Worm (Caenorhabditis elegans) whole organism, L2 larva: ENCODE results near the gene hizr-1.

Experiments used
- aly-2 ChIP-seq: fragments of 150-350 bp; optimal IDR thresholded peaks from 2 replicates; lab custom pipeline; 2014; ENCODE audit warnings: missing biosample characterization, missing genetic modification characterization
- ama-1 ChIP-seq: fragments of 150-350 bp; optimal IDR thresholded peaks from 2 replicates; lab custom pipeline; 2018; ENCODE audit warnings: inconsistent platforms
- elt-3 ChIP-seq: sonication (generic microtip); optimal IDR thresholded peaks from 2 replicates; lab custom pipeline; 2017; ENCODE audit warnings: missing biosample characterization, missing genetic modification characterization
- fos-1 ChIP-seq: fragments of 150-350 bp; optimal IDR thresholded peaks from 2 replicates; lab custom pipeline; 2014; ENCODE audit warnings: missing biosample characterization, missing genetic modification characterization
- lin-13 ChIP-seq: fragments of 150-350 bp; optimal IDR thresholded peaks from 2 replicates; lab custom pipeline; 2014; ENCODE audit warnings: missing biosample characterization, missing genetic modification reagents, missing genetic modification characterization
- lin-39 ChIP-seq: fragments of 150-350 bp; optimal IDR thresholded peaks from 2 replicates; lab custom pipeline; 2014; ENCODE audit warnings: missing biosample characterization, missing genetic modification reagents, missing genetic modification characterization
- mdl-1 ChIP-seq, 2 experiments: fragments of 150-350 bp in 1 of 2; sonication (generic microtip) in 1 of 2; optimal IDR thresholded peaks; 2 replicates each; lab custom pipeline; 2017; ENCODE audit warnings: missing biosample characterization in 2 of 2, missing genetic modification characterization in 2 of 2
- nhr-12 ChIP-seq: fragments of 150-350 bp; optimal IDR thresholded peaks from 2 replicates; lab custom pipeline; 2014; ENCODE audit warnings: missing biosample characterization, missing genetic modification characterization
- nhr-21 ChIP-seq: fragments of 150-350 bp; optimal IDR thresholded peaks from 2 replicates; lab custom pipeline; 2014; ENCODE audit warnings: missing biosample characterization, missing genetic modification characterization
- nhr-237 ChIP-seq: fragments of 150-350 bp; optimal IDR thresholded peaks from 2 replicates; lab custom pipeline; 2014; ENCODE audit warnings: missing biosample characterization, missing genetic modification characterization
- unc-39 ChIP-seq: fragments of 150-350 bp; optimal IDR thresholded peaks from 2 replicates; lab custom pipeline; 2014; ENCODE audit warnings: missing biosample characterization, missing genetic modification characterization
- unc-62 ChIP-seq: fragments of 150-350 bp; optimal IDR thresholded peaks from 2 replicates; lab custom pipeline; 2014; ENCODE audit warnings: missing biosample characterization, missing genetic modification reagents, missing genetic modification characterization
- ztf-4 ChIP-seq: fragments of 150-350 bp; optimal IDR thresholded peaks from 2 replicates; lab custom pipeline; 2014; ENCODE audit warnings: missing biosample characterization, missing genetic modification characterization

ce11 chrX:11281148-11281547 is 36.9 kb upstream of the hizr-1 start, which contains the start of gene F38B2.6:
- TF ChIP-seq nhr-237 (tag; lab: Kevin White, UChicago) (no peak), elt-3 (tag; lab: Kevin White, UChicago) (no peak), unc-39 (tag; lab: Kevin White, UChicago) (no peak), mdl-1 (tag; optimal IDR thresholded peaks at IDR 0.05; lab: Kevin White, UChicago) (no peak), nhr-12 (no peak), nhr-21 (no peak), aly-2 (tag; lab: Kevin White, UChicago) (no peak), lin-13 (GFP tag; lab: Kevin White, UChicago) (no peak), ama-1 (lab: Kevin White, UChicago) (no peak), lin-39 (tag; lab: Kevin White, UChicago) (no peak), ztf-4 (tag; lab: Kevin White, UChicago) (no peak), unc-62 (GFP tag; lab: Kevin White, UChicago) (no peak), fos-1 (tag; lab: Kevin White, UChicago) (no peak)
